Worm (Caenorhabditis elegans): ENCODE measurements around the gene ZK809.8.

- TF ChIP-seq tbx-2 (tag; optimal IDR thresholded peaks at IDR 0.05) (no peak), nfya-1 (tag; optimal IDR thresholded peaks at IDR 0.05) (no peak), eyg-1 (tag; optimal IDR thresholded peaks at IDR 0.05) (no peak), hlh-6 (tag; optimal IDR thresholded peaks at IDR 0.05) (no peak), ama-1 (optimal IDR thresholded peaks at IDR 0.05) (no peak), unc-3 (GFP tag; conservative IDR thresholded peaks at IDR 0.05) (no peak), unc-3 (tag; optimal IDR thresholded peaks at IDR 0.05) (no peak), pax-1 (tag; optimal IDR thresholded peaks at IDR 0.05) (no peak), sdc-2 (tag; optimal IDR thresholded peaks at IDR 0.05) (no peak), hlh-30 (tag; optimal IDR thresholded peaks at IDR 0.05; ENCODE audit: insufficient read depth) (no peak), dve-1 (tag; optimal IDR thresholded peaks at IDR 0.05) (no peak), madf-2 (tag; optimal IDR thresholded peaks at IDR 0.05) (no peak), ets-4 (tag; optimal IDR thresholded peaks at IDR 0.05) (no peak)
Observed at ce11 chrIV:11690988-11691387, 42.1 kb upstream of the ZK809.8 start, which contains the start of gene let-60.

Measured in whole organism, late embryonic.